Worm (Caenorhabditis elegans): Measurements from ENCODE around the gene ZC239.6.

- TF ChIP-seq unc-39 (tag; optimal IDR thresholded peaks at IDR 0.05) (no peak), snpc-4 (tag; optimal IDR thresholded peaks at IDR 0.05) (no peak), elt-1 (tag; optimal IDR thresholded peaks at IDR 0.05; ENCODE audit: borderline replicate concordance, insufficient read depth) (no peak), nhr-28 (tag; optimal IDR thresholded peaks at IDR 0.05) (no peak), nhr-76 (tag; optimal IDR thresholded peaks at IDR 0.05) (no peak), sem-2 (GFP tag; optimal IDR thresholded peaks at IDR 0.05) (no peak)
Measured at ce11 chrII:3259254-3259653, 49.8 kb downstream of the ZC239.6 start, which contains the start of gene gcy-19.

All from whole organism, mixed stage, embryonic.